Fruit fly (Drosophila melanogaster): ENCODE measurements around the gene Hsp70Ab.

Gene Hsp70Ab

DNA sequence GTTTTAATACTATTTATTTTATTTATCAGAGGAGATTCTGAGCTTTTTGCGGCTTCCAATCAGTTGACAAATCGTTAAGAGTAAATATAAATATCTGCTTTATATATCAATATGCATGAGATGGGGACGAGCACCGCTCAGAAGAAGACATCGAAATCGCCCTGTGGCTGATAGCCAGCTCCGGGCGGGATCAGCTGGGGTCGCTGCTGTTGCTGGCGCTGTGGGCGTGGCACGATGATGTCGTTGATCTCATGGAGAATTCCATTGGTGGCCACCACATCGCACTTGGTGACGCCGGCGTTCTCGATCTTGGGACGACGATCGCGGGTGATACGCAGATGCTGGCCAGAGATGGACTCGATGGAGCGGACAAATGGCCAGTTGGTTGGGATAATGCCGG is 26.5 kb downstream of the Hsp70Ab start:
- no peak for TF ChIP-seq CG17801 (GFP tag; optimal IDR thresholded peaks at IDR 0.05; ENCODE audit: partially characterized antibody)

DNA sequence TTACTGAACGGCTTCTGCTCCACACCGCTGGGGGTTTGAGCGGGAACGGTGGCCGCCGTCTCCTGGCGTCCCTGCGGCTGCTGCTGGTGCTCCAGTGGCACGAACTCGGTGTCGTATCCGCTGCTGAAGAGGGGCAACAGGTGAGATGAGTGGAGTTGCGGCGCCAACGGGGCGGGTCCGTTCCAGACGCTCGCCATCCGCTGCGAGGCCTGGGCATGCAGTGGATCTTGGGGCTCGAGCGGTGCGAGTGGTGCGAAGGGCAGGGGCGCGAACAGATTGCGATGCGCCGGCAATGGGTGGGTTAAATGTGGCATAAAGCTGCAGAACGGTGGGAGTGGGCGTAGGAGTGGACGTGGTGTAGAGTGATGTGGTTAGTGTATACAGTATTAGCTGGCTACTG is 30.9 kb downstream of the Hsp70Ab start:
- TF ChIP-seq CG17801 (GFP tag; optimal IDR thresholded peaks at IDR 0.05; ENCODE audit: partially characterized antibody), result no peak

DNA sequence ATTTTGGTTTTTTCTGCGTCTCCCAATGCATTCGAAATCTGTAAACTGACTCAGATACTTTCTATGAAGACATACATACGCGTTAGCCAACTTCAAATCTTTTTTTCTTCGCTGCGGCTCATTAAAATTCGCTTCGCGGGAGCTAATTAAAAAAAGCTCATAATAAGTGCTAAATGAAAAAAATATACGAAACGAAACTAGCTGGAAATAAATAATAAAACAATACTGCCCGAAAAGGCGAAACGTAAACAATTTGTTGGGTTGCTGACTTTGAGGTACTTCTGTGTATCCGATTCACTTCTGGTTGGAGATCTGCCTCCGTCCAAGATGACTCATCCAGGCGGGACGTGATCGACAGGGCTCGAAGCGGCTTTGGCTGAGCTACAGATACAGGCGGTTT is 31.7 kb downstream of the Hsp70Ab start:
- TF ChIP-seq CG17801 (GFP tag; optimal IDR thresholded peaks at IDR 0.05; ENCODE audit: partially characterized antibody), result no peak

DNA sequence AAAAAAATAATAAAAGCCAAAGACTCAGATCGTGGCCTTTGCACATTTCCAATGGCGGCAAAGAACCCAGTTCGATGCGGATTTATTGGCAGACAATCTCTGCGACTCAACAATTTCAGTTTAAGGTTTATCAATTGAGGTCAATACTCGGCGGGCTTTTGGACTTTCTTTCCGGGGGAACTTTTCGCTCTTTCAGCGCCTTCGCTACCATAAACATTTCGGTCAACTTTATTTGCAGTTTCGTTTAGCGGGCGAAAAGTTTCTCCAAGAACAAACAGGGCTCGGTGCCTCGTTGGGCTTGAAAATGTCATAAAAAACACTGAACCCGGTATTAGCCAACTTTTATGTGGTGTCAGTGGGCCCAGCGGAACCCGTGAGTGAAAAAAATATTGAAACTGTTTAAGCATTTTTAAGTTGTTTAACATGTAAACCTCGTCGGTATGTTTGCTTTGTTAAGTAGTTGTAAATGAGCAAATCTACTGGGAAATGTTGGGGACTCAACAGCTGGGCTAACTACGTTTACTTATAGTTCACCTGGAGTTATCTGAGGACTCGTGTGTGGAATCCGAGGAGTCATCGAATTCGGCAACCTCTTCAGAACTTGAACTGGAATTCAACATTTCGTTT is 33.3 kb downstream of the Hsp70Ab start:
- TF ChIP-seq CG17801 (GFP tag; optimal IDR thresholded peaks at IDR 0.05; ENCODE audit: partially characterized antibody), result no peak

DNA sequence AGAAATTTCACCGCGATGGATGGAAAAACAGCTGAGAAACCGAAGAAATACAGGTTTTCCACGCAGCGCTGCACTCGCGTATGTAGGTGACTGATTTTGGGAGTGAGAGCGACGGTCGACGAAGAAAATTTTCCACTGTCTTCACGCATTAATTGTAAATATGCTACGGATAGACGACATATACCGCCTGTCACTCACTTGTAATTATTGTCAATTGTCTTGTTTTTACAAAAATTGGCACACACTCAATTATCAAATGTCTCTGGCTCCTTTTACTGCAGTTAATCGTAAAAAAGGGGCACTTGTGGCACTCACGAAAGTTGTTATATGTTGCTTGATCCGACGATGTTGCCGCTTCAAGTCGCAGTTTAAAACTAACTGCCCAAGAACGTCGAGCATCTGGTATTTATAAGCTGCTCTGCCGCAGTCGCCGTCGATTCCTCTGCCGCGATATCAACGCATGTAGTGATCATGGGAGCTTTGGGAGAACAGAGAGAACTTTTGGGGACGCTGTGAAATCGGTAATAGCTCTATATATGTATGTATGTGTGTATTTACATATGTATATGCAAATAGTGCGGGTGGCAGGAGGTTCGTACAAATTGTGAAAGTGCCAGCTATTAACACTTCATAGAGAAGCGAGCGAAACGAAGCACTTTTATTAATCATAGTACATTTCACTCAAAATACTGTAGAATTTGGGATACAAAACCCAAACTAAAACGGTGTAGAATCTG is 34.8 kb downstream of the Hsp70Ab start, which contains the start of gene mfas:
TSS of gene mfas (minus strand) at position 382 of the 737 bp plus-strand sequence.
- TF ChIP-seq CG17801 (GFP tag; optimal IDR thresholded peaks at IDR 0.05; ENCODE audit: partially characterized antibody), result no peak

DNA sequence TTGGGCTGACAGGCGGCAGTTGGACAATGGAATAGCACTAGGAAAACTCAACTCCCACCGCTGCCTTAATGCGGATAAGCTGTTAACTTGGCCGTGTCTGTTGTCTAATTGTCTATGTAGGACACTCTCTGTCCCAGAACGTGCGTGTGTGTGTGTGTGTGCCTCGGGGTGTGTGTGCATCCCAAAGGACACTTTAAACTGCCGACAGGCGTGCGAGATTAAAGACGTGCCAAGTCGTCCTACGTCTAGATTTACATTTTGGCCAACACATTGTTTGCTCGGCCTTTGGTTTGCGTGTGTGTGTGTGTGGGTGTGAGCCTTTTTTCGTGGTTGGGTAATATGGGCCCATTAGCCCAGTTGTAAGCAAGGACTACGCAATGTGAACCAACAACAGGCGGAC is 39.8 kb downstream of the Hsp70Ab start:
- TF ChIP-seq CG17801 (GFP tag; optimal IDR thresholded peaks at IDR 0.05; ENCODE audit: partially characterized antibody), result no peak

DNA sequence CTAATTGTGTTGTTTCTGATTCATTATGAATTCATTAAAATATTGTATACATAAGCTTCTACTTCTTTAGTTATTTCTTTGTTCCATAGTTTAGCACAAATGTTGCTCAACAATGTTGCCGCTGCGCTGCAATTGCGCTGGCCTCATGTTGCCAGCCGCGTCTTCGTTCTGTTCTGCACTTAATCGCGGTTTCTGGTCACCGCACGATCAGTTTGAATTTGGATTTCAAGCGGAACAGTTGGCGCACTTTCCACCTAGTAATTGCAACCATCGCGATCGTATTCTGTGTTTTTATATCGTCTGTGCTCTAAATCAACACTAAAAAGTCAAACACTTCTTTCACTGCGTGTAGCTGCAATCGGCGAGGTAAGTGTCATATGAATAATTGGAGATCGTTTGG is 40.7 kb downstream of the Hsp70Ab start, which contains the start of gene Ect3:
TSS of gene Ect3 (plus strand) at position 205 of the 400 bp plus-strand sequence.
- TF ChIP-seq CG17801 (GFP tag; optimal IDR thresholded peaks at IDR 0.05; ENCODE audit: partially characterized antibody), result peak; percentile 1

DNA sequence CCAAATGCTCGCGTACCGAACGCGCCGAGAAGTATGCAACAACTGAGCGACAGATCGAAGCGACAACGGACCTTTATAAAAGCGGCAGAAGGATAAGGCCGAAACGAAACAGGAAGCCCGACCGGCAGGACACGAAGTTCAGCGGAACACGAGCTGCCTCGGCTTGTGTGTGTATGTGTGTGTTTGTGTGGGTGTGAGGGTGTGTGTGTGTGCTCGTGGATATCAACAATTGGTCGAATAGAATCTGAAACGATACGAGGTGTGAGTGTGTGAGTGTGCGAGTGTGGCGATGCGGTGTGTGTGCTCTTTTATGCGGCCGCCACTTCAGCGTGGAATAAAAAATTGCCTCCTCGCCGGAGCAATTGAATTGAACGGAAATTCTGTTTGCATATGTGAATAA is 47.1 kb downstream of the Hsp70Ab start, which contains the start of gene Tk:
TSS of gene Tk (minus strand) at position 57 of the 400 bp plus-strand sequence.
- no peak for TF ChIP-seq CG17801 (GFP tag; optimal IDR thresholded peaks at IDR 0.05; ENCODE audit: partially characterized antibody)

DNA sequence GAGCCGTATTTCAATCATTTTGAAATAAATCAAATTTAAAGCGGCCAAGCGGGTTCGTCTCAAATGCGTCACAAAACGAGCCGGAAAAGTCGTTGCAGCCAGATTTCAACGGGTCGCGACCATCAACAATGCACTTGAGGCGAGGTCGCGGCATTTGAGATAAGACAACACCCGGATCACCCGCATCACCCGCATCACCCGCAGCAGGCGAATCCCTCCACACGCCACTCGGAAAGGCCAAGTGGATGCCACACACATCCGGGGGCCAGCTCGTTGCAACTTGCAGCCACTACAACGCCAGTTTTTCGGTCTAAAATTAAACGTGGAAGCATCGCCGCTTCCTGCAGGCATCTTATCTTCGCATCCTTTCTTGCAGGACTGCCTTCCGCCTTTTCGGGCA is 48.1 kb downstream of the Hsp70Ab start:
- no peak for TF ChIP-seq CG17801 (GFP tag; optimal IDR thresholded peaks at IDR 0.05; ENCODE audit: partially characterized antibody)

DNA sequence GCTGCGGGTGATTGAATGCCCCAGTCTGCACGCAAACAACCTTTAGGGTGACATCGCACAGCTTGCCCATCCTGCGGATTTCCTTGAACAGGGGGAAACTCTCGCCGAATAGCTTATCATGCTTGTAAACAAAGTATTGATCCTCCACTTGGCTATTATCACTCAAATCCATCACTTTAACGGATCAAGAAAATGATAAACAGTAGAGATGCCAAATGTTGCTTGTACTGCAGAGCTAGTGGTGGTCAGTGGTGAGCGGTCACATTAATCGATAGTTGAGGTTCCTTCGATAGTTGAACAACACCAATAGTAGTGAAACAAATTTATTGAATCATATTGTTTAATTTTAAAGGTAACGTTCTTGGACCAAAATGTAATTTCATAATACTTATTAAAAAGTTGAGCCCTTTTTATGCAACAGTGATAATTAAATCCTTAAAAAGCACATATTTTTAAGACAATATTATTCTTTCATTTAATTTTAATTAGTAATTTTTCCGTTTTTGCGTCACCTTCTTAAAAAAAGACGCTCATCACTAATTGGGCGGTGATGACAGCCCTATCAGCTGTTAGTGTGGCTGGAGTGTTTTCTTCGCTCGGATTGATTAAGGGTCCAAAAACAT is 52.0 kb downstream of the Hsp70Ab start, which contains the start of the genes KLHL18 and GCC185:
TSS of gene KLHL18 (minus strand) at position 233 of the 623 bp plus-strand sequence.
TSS of gene GCC185 (plus strand) at position 571 of the 623 bp plus-strand sequence.
- peak; percentile 82 for TF ChIP-seq CG17801 (GFP tag; optimal IDR thresholded peaks at IDR 0.05; ENCODE audit: partially characterized antibody)
